Worm (Caenorhabditis elegans) whole organism, L4/young adult: ENCODE measurements around the gene ZK84.2.

Experiments
- W03F9.2 ChIP-seq: fragments of 150-350 bp; optimal IDR thresholded peaks from 2 replicates; lab custom pipeline; 2014; ENCODE audit warnings: missing biosample characterization, missing genetic modification characterization
- dao-5 ChIP-seq: sonication (generic microtip); optimal IDR thresholded peaks from 2 replicates; lab custom pipeline; 2016; ENCODE audit warnings: missing genotype, missing genetic modification characterization, moderate library complexity, missing compliant biosample characterization
- him-1 ChIP-seq: sonication (generic microtip); optimal IDR thresholded peaks from 2 replicates; lab custom pipeline; 2016; ENCODE audit warnings: missing genotype, missing genetic modification reagents, missing genetic modification characterization, missing compliant biosample characterization

Gene ZK84.2

DNA sequence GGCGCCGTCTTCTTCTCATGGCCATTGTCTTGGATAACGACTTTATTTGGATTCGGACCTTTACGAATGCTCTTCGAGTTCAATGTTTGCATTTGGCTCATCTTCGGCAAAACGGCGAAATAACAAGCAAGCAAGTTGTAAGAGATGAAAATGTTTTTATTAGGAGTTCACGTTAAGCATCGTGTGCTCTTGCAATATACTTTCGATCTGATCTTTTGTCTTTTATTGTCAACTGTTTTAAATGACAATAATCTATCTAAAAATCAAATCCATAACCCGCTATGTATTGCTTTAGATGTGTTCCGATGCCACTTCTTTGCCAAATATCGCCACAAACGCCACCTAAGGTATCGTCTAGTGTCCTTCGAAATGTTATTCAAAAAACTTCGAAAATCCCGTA, 2.3 kb downstream of the ZK84.2 start, which contains the start of gene ZK84.5:
TSS of gene ZK84.5 (minus strand) at position 101 of the 400 bp plus-strand sequence.
- TF ChIP-seq dao-5 (tag; lab: Kevin White, UChicago) (no peak), him-1 (tag; lab: Kevin White, UChicago) (no peak), W03F9.2 (no peak)

DNA sequence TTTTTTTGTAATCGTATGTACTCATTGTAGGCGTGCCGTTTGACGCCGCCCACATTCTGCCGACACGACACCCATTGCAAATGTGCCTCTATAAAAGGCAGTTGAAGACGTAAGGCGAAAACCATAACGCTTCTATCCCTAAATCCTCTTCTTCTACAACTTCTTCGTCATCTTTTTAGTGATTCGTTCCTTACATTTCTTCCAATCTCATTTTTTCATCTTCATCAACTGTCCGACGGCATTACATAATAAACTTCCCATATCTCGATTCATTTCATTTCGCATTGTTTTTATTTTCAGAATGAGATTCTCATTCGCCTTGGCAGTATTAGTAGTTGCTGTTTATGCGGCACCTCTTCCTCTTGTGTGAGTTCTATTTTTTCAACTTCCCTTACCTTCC, 6.2 kb downstream of the ZK84.2 start, which contains the start of gene ZK84.1:
TSS of gene ZK84.1 (plus strand) at position 301 of the 400 bp plus-strand sequence.
- no peak for TF ChIP-seq W03F9.2
- no peak for TF ChIP-seq him-1 (tag; lab: Kevin White, UChicago)
- no peak for TF ChIP-seq dao-5 (tag; lab: Kevin White, UChicago)

DNA sequence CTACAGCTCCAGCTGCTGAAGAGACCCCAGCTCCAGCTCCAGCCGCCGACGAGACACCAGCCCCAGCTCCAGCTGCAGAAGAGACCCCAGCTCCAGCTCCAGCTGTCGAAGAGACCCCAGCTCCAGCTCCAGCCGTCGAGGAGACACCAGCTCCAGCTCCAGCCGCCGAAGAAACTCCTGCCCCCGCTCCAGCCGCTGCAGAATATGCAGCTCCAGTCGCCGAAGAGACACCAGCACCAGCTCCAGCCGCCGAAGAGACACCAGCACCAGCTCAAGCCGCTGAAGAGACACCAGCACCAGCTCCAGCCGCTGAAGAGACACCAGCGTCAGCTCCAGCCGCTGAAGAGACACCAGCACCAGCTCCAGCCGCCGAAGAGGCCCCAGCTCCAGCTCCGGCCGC, 8.4 kb downstream of the ZK84.2 start:
- no peak for TF ChIP-seq dao-5 (tag; lab: Kevin White, UChicago)
- no peak for TF ChIP-seq him-1 (tag; lab: Kevin White, UChicago)
- TF ChIP-seq W03F9.2: no peak

DNA sequence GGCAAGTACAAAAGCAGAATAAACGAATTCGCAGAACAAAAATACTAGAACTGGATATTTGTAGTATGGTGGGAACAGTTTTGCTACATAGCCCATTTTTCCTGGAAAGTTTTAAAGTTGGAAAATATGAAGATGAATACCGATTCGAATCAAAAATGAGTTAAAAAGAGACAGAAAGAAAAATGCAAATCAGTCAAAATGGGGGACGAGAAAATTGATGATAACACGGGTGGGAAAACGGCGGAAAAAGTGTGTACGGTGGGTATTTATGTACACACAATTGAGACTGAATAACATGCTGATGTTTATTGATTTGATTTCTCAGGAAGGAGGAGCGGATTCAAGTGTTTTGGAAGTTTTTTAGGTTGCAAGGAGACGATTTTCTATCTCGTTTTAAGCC, 10.7 kb downstream of the ZK84.2 start, which contains the start of gene R12C12.9:
TSS of gene R12C12.9 (minus strand) at position 101 of the 400 bp plus-strand sequence.
- TF ChIP-seq dao-5 (tag; lab: Kevin White, UChicago) (no peak), him-1 (tag; lab: Kevin White, UChicago) (no peak), W03F9.2 (no peak)

DNA sequence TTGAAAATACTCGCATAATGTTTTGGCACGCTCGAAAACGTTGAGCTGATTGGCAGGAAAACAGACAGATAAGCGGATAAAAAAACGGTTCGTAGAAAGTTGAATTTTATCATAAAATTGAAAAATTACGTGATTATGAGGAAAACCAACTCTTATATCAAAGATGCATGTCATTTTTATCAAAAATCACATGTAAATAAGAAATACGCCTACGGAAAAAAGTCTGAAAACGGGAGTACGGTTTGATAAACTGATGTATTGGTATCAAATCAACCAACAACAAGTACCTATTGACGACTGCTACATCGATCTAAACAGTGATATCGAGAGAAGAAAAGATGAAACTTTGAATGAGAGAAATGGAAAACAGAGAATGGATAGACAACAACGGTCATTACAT, 11.5 kb downstream of the ZK84.2 start:
- TF ChIP-seq W03F9.2: no peak
- no peak for TF ChIP-seq him-1 (tag; lab: Kevin White, UChicago)

DNA sequence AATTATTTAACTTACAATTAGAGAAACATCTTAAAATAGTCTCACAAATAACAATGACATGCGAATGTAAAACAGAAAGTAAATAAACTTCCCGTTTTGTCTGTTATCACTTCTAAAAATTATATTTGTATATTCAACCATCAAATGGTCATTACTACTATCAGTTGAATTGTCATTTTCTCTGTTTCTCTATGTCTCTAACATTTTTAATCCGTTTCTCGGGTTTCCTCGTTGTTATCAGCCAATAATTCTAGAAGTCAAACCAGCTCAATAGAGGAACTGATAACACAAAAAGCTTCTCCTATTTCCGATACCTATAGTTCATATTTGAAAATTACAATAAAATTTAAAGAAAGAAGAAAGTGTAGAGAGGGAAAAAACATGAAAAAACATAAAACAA, 12.5 kb downstream of the ZK84.2 start:
- TF ChIP-seq him-1 (tag; lab: Kevin White, UChicago) (no peak), W03F9.2 (no peak), dao-5 (tag; lab: Kevin White, UChicago) (no peak)

DNA sequence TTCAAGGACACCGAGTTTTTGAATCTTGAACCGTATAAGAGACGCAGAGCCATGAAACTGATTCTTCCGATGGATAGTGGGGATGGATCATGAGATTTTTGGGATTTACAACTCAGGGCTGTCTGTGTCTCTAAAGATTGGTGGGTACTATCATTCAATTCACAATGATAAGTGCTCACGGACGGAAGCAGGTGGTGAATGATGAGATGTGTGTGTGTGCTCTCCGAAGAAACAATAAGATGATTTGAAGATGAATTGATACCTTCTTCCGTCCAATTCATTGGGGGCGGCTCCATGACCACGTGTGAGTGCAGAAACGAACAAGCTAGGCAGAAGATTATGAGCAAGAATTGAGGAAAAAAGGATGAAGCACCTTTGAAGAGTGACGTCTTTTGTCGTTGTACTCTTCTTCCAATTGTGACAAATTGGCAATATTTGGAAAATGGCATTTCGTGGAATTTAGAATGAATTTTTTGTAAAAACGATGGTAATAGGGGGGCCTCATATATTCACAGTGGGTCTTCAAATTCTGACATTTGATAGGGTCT, 14.5 kb downstream of the ZK84.2 start:
- TF ChIP-seq dao-5 (tag; lab: Kevin White, UChicago) (no peak), him-1 (tag; lab: Kevin White, UChicago) (no peak), W03F9.2 (no peak)

ce11 chrII:6031106-6031505, 16.9 kb downstream of the ZK84.2 start, which contains the start of gene frpr-16:
Gene frpr-16, minus strand, starts transcription at chrII:6031206.
- TF ChIP-seq him-1 (tag; lab: Kevin White, UChicago): no peak
- no peak for TF ChIP-seq dao-5 (tag; lab: Kevin White, UChicago)
- TF ChIP-seq W03F9.2: no peak

- no peak for TF ChIP-seq him-1 (tag; lab: Kevin White, UChicago)
- no peak for TF ChIP-seq W03F9.2
- no peak for TF ChIP-seq dao-5 (tag; lab: Kevin White, UChicago)
Observed at ce11 chrII:6043166-6043565, 29.0 kb downstream of the ZK84.2 start, which contains the start of gene R12C12.10. Gene R12C12.10, minus strand, starts transcription at chrII:6043266.

- TF ChIP-seq dao-5 (tag; lab: Kevin White, UChicago) (no peak), him-1 (tag; lab: Kevin White, UChicago) (no peak), W03F9.2 (no peak)
Observed at ce11 chrII:6045048-6045447, 30.9 kb downstream of the ZK84.2 start, which contains the start of gene R12C12.5. Gene R12C12.5, minus strand, starts transcription at chrII:6045148.

DNA sequence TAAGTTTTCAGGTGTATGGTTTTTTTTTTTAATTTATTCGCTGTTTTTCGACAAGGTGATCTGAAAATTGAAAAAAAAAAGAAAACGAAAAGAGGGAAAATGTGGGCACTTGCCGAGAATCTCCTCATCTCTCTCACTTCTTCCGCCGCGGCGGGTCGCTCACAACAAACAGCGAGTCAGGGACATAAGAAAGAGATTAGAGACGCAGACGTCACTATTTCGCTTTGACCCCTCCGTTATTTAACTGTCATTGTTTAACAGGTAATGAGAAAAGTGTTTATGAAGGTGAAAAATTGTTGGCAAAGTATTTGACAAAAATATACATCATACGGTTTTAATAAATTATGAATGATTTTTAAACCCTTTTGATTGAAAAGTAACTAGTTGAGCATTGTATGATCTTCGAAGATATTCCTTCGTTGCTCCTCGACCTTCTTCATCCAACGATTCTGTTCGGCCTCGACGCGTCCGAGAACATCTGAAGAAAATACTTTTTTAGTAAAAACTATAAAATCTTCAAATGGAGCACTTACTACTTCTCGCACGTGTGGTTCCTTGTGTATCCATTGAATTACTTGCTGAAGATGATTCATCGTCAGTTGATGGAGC, 32.0 kb downstream of the ZK84.2 start:
- TF ChIP-seq dao-5 (tag; lab: Kevin White, UChicago) (no peak), him-1 (tag; lab: Kevin White, UChicago) (no peak), W03F9.2 (no peak)

DNA sequence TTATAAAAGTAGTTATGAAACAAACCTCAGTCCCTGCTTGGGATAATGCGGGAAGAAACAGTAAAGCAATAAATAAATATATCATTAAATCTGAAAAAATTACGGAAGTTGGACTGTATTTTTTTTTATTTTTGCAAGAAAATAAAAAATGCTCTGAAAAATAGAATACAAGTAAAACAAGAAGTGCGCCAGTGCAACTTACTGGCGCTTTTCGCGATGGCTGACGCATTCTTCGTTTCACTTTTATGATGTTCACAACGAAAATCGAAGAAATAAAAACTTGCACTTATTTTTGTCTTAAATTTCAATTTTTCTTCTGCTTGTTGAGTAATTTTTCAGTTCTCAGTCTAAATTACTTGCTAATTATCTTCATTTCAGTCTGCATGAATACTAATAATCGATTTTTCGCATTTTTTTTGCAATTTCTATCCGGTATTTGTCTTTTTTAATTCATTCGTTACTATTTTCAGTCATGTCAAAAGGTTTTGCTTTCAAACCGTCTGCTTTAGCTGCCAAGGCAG, 33.5 kb downstream of the ZK84.2 start, which contains the start of the genes R12C12.6 and ran-5:
TSS of gene R12C12.6 (minus strand) at position 229 of the 521 bp plus-strand sequence.
TSS of gene ran-5 (plus strand) at position 471 of the 521 bp plus-strand sequence.
- TF ChIP-seq him-1 (tag; lab: Kevin White, UChicago) (peak; percentile 36), dao-5 (tag; lab: Kevin White, UChicago) (no peak), W03F9.2 (peak; percentile 88)

DNA sequence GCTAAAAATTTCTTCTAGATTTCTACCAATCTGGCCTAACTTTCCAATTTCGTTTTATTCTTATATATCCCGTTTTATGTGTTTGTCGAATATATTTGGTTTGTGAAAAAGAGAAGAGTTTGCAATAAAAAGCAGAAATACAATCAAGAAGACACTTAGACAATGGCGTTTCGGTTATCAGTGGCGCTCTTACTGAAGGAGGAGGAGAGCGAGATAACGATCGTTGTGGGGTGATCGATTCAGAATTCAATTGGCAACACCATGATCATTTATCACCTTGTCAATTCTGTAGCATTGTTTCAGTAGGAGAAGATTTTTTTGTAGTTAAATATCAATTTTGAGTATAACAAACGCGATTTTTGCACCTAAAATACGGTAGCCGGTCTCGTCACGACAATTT, 35.4 kb downstream of the ZK84.2 start:
- TF ChIP-seq him-1 (tag; lab: Kevin White, UChicago) (no peak), dao-5 (tag; lab: Kevin White, UChicago) (no peak), W03F9.2 (no peak)

ce11 chrII:6050120-6050519, 36.0 kb downstream of the ZK84.2 start, which contains the start of gene gldc-1:
Gene gldc-1, plus strand, starts transcription at chrII:6050420.
- no peak for TF ChIP-seq dao-5 (tag; lab: Kevin White, UChicago)
- no peak for TF ChIP-seq W03F9.2
- no peak for TF ChIP-seq him-1 (tag; lab: Kevin White, UChicago)
